Worm (Caenorhabditis elegans) whole organism, L1 larva: ENCODE results near the gene F42H10.3.
A peak's percentile ranks its signal among the peaks of the same experiment; 100 is the strongest.

Experiments used
- F16B12.6 ChIP-seq: fragments of 150-350 bp; optimal IDR thresholded peaks from 2 replicates; lab custom pipeline; 2014; ENCODE audit warnings: missing biosample characterization, missing genetic modification characterization
- aly-2 ChIP-seq: fragments of 150-350 bp; optimal IDR thresholded peaks from 2 replicates; lab custom pipeline; 2014; ENCODE audit warnings: missing biosample characterization, missing genetic modification characterization
- ama-1 ChIP-seq: fragments of 150-350 bp; optimal IDR thresholded peaks from 2 replicates; lab custom pipeline; 2014
- ceh-63 ChIP-seq: fragments of 200-800 bp; sonication (Bioruptor generic); optimal IDR thresholded peaks from 2 replicates; lab custom pipeline; 2018; ENCODE audit warnings: mild to moderate bottlenecking, missing genetic modification characterization, missing compliant biosample characterization
- ceh-8 ChIP-seq: fragments of 200-800 bp; sonication (Bioruptor generic); optimal IDR thresholded peaks from 2 replicates; lab custom pipeline; 2018; ENCODE audit warnings: mild to moderate bottlenecking, missing genetic modification characterization, moderate library complexity, missing compliant biosample characterization
- ceh-90 ChIP-seq: sonication (generic microtip); optimal IDR thresholded peaks from 2 replicates; lab custom pipeline; 2016; ENCODE audit warnings: missing genetic modification characterization, missing compliant biosample characterization
- egl-13 ChIP-seq: sonication (generic microtip); optimal IDR thresholded peaks from 2 replicates; lab custom pipeline; 2016; ENCODE audit warnings: missing genotype, missing genetic modification reagents, missing genetic modification characterization, missing compliant biosample characterization
- elt-2 ChIP-seq: sonication (generic microtip); optimal IDR thresholded peaks from 2 replicates; lab custom pipeline; 2016; ENCODE audit warnings: missing genetic modification characterization, mild to moderate bottlenecking, inconsistent platforms, missing compliant biosample characterization, missing genetic modification reagents
- elt-3 ChIP-seq, 6 experiments: fragments of 150-350 bp in 1 of 6; sonication (generic microtip); optimal IDR thresholded peaks; 2 replicates each; lab custom pipeline; 2017 to 2018; ENCODE audit warnings: missing biosample characterization in 6 of 6, missing genetic modification characterization in 6 of 6, inconsistent platforms in 1 of 6
- ets-5 ChIP-seq: fragments of 200-800 bp; sonication (Bioruptor generic); IDR thresholded peaks from 2 replicates; pipeline ENCODE4 v1.3.6; 2022; ENCODE audit warnings: missing genetic modification characterization, missing compliant biosample characterization
- fkh-10 ChIP-seq: sonication (generic microtip); optimal IDR thresholded peaks from 2 replicates; lab custom pipeline; 2017; ENCODE audit warnings: missing biosample characterization, missing genetic modification reagents, missing genetic modification characterization
- fkh-4 ChIP-seq: sonication (generic microtip); optimal IDR thresholded peaks from 2 replicates; lab custom pipeline; 2016; ENCODE audit warnings: missing compliant biosample characterization, missing genetic modification characterization, borderline replicate concordance
- fkh-8 ChIP-seq: sonication (generic microtip); optimal IDR thresholded peaks from 2 replicates; lab custom pipeline; 2016; ENCODE audit warnings: mild to moderate bottlenecking, missing genetic modification characterization, missing compliant biosample characterization
- lin-15B ChIP-seq: fragments of 150-350 bp; sonication (generic microtip); optimal IDR thresholded peaks from 3 replicates; lab custom pipeline; 2014; ENCODE audit warnings: missing biosample characterization, missing genetic modification characterization
- lin-35 ChIP-seq, 2 experiments: fragments of 150-350 bp; optimal IDR thresholded peaks; 2 replicates each; lab custom pipeline; 2014; ENCODE audit warnings: missing biosample characterization in 2 of 2, missing genetic modification characterization in 2 of 2, missing genetic modification reagents in 2 of 2
- lir-3 ChIP-seq: sonication (generic microtip); optimal IDR thresholded peaks from 2 replicates; lab custom pipeline; 2016; ENCODE audit warnings: mild to moderate bottlenecking, missing genetic modification characterization, moderate library complexity, missing compliant biosample characterization; ENCODE audit not compliant: poor library complexity
- mef-2 ChIP-seq: fragments of 150-350 bp; optimal IDR thresholded peaks from 2 replicates; lab custom pipeline; 2014; ENCODE audit warnings: missing biosample characterization, missing genetic modification characterization
- mep-1 ChIP-seq: fragments of 150-350 bp; optimal IDR thresholded peaks from 2 replicates; lab custom pipeline; 2014; ENCODE audit warnings: missing biosample characterization, missing genetic modification characterization
- nhr-28 ChIP-seq: fragments of 150-350 bp; optimal IDR thresholded peaks from 2 replicates; lab custom pipeline; 2014; ENCODE audit warnings: missing biosample characterization, missing genetic modification characterization
- nhr-76 ChIP-seq: sonication (generic microtip); optimal IDR thresholded peaks from 2 replicates; lab custom pipeline; 2017; ENCODE audit warnings: missing biosample characterization, missing genetic modification characterization
- nhr-90 ChIP-seq: sonication (generic microtip); optimal IDR thresholded peaks from 2 replicates; lab custom pipeline; 2016; ENCODE audit warnings: mild to moderate bottlenecking, missing genetic modification characterization, missing compliant biosample characterization; ENCODE audit not compliant: poor library complexity
- pag-3 ChIP-seq: sonication (generic microtip); optimal IDR thresholded peaks from 2 replicates; lab custom pipeline; 2017; ENCODE audit warnings: missing genetic modification characterization, mild to moderate bottlenecking, missing compliant biosample characterization, antibody characterized with exemption, borderline replicate concordance; ENCODE audit not compliant: insufficient read depth
- pax-3 ChIP-seq: fragments of 200-800 bp; sonication (Bioruptor generic); optimal IDR thresholded peaks from 2 replicates; lab custom pipeline; 2018; ENCODE audit warnings: mild to moderate bottlenecking, missing genetic modification characterization, moderate library complexity, missing compliant biosample characterization
- rnt-1 ChIP-seq: sonication (generic microtip); optimal IDR thresholded peaks from 2 replicates; lab custom pipeline; 2016; ENCODE audit warnings: mild to moderate bottlenecking, missing genetic modification characterization, moderate library complexity, missing compliant biosample characterization
- skn-1 ChIP-seq: fragments of 150-350 bp; optimal IDR thresholded peaks from 2 replicates; lab custom pipeline; 2014; ENCODE audit warnings: missing biosample characterization, missing genetic modification characterization
- tbx-2 ChIP-seq: sonication (generic microtip); optimal IDR thresholded peaks from 2 replicates; lab custom pipeline; 2016; ENCODE audit warnings: missing genetic modification characterization, missing compliant biosample characterization
- tlp-1 ChIP-seq: fragments of 150-350 bp; optimal IDR thresholded peaks from 2 replicates; lab custom pipeline; 2014; ENCODE audit warnings: missing biosample characterization, missing genetic modification characterization
- unc-30 ChIP-seq: sonication (generic microtip); optimal IDR thresholded peaks from 2 replicates; lab custom pipeline; 2017; ENCODE audit warnings: missing biosample characterization, missing genetic modification characterization
- unc-62 ChIP-seq: fragments of 150-350 bp; optimal IDR thresholded peaks from 2 replicates; lab custom pipeline; 2014; ENCODE audit warnings: missing biosample characterization, missing genetic modification reagents, missing genetic modification characterization
- unc-86 ChIP-seq: sonication (generic microtip); optimal IDR thresholded peaks from 2 replicates; lab custom pipeline; 2016; ENCODE audit warnings: missing genetic modification characterization, missing compliant biosample characterization
- vab-15 ChIP-seq: sonication (generic microtip); optimal IDR thresholded peaks from 2 replicates; lab custom pipeline; 2017; ENCODE audit warnings: missing genotype, mild to moderate bottlenecking, missing genetic modification characterization, missing compliant biosample characterization
- zip-4 ChIP-seq: fragments of 200-800 bp; sonication (Bioruptor generic); optimal IDR thresholded peaks from 2 replicates; lab custom pipeline; 2018; ENCODE audit warnings: mild to moderate bottlenecking, missing genetic modification characterization, moderate library complexity, missing compliant biosample characterization
- ztf-4 ChIP-seq: fragments of 150-350 bp; optimal IDR thresholded peaks from 2 replicates; lab custom pipeline; 2014; ENCODE audit warnings: missing biosample characterization, missing genetic modification characterization

The F42H10.3 gene

ce11 chrIII:8443557-8444131, 40.3 kb upstream of the F42H10.3 start, which contains the start of gene ufbp-1 (continued):
- TF ChIP-seq nhr-90 (tag; lab: Kevin White, UChicago) (peak; percentile 60), elt-3 (tag; optimal IDR thresholded peaks at IDR 0.05; lab: Kevin White, UChicago) (peak in 1 of 6 experiments; percentile 90), F16B12.6 (tag; lab: Kevin White, UChicago) (peak; percentile 1), pag-3 (tag; lab: Kevin White, UChicago) (no peak)

ce11 chrIII:8444433-8445090, 39.4 kb upstream of the F42H10.3 start:
- peak; percentile 30 for TF ChIP-seq skn-1 (tag; lab: Kevin White, UChicago)
- no peak for TF ChIP-seq lir-3 (tag; lab: Kevin White, UChicago)
- no peak for TF ChIP-seq fkh-10 (GFP tag; lab: Kevin White, UChicago)
- no peak for TF ChIP-seq nhr-76 (tag; lab: Kevin White, UChicago)
- TF ChIP-seq lin-35 (GFP tag; optimal IDR thresholded peaks at IDR 0.05; lab: Kevin White, UChicago) = no peak
- no peak for TF ChIP-seq ceh-90 (tag; lab: Kevin White, UChicago)
- TF ChIP-seq ama-1 (lab: Kevin White, UChicago) = peak; percentile 70
- TF ChIP-seq nhr-28 (tag; lab: Kevin White, UChicago) = no peak
- TF ChIP-seq zip-4 (GFP tag; lab: Kevin White, UChicago) = no peak
- no peak for TF ChIP-seq unc-86
- TF ChIP-seq pax-3 (tag; lab: Kevin White, UChicago) = no peak
- no peak for TF ChIP-seq fkh-4 (tag; lab: Kevin White, UChicago)
- TF ChIP-seq pag-3 (tag; lab: Kevin White, UChicago) = no peak
- no peak for TF ChIP-seq unc-62 (GFP tag; lab: Kevin White, UChicago)
- TF ChIP-seq aly-2 (tag; lab: Kevin White, UChicago) = peak; percentile 54
- TF ChIP-seq mef-2 (tag; lab: Kevin White, UChicago) = no peak

- TF ChIP-seq mep-1 (tag; lab: Kevin White, UChicago) (peak; percentile 53), lin-15B (tag; lab: Kevin White, UChicago) (no peak)
- TF ChIP-seq, all 84 proteins: peak for 1
These were observed 37.9 kb upstream of the F42H10.3 start for ce11 chrIII:8446061-8446460.

- TF ChIP-seq ceh-63 (GFP tag; lab: Kevin White, UChicago) = no peak
- TF ChIP-seq elt-3 (tag; optimal IDR thresholded peaks at IDR 0.05; lab: Kevin White, UChicago) = no peak
- TF ChIP-seq lin-35 (GFP tag; optimal IDR thresholded peaks at IDR 0.05; lab: Kevin White, UChicago) = no peak
- no peak for TF ChIP-seq tbx-2 (tag; lab: Kevin White, UChicago)
- no peak for TF ChIP-seq vab-15 (tag; lab: Kevin White, UChicago)
- no peak for TF ChIP-seq pax-3 (tag; lab: Kevin White, UChicago)
- no peak for TF ChIP-seq rnt-1 (tag; lab: Kevin White, UChicago)
- TF ChIP-seq unc-62 (GFP tag; lab: Kevin White, UChicago) = no peak
- TF ChIP-seq fkh-8 = no peak
- TF ChIP-seq elt-2 = no peak
- no peak for TF ChIP-seq egl-13 (tag; lab: Kevin White, UChicago)
- no peak for TF ChIP-seq tlp-1 (tag; lab: Kevin White, UChicago)
- TF ChIP-seq unc-30 = no peak
- TF ChIP-seq ztf-4 (tag; lab: Kevin White, UChicago) = no peak
- TF ChIP-seq nhr-90 (tag; lab: Kevin White, UChicago) = no peak
- no peak for TF ChIP-seq ceh-8 (GFP tag; lab: Kevin White, UChicago)
- no peak for TF ChIP-seq fkh-4 (tag; lab: Kevin White, UChicago)
- no peak for TF ChIP-seq ets-5 (GFP tag; lab: Robert Waterston, UW)
These were observed 37.4 kb upstream of the F42H10.3 start, which contains the start of gene hsp-110 for ce11 chrIII:8446534-8446933. Gene hsp-110 (minus strand): TSS chrIII:8446909.
